Worm (Caenorhabditis elegans) whole organism, midembryonic: ENCODE results near the gene mig-22.

ENCODE experiments used
- T22C8.4 ChIP-seq: fragments of 200-800 bp; sonication (Bioruptor generic); IDR thresholded peaks from 2 replicates; pipeline ENCODE4 v1.3.6; 2022; ENCODE audit warnings: missing genetic modification characterization, missing compliant biosample characterization
- cog-1 ChIP-seq: sonication (generic microtip); optimal IDR thresholded peaks from 2 replicates; lab custom pipeline; 2016; ENCODE audit warnings: missing genetic modification characterization, missing compliant biosample characterization
- flt-1 ChIP-seq: fragments of 200-800 bp; sonication (Bioruptor generic); IDR thresholded peaks from 2 replicates; pipeline ENCODE4 v1.3.6; 2022; ENCODE audit warnings: missing genetic modification characterization, missing compliant biosample characterization
- med-1 ChIP-seq: sonication (generic microtip); optimal IDR thresholded peaks from 2 replicates; lab custom pipeline; 2017; ENCODE audit warnings: missing genetic modification characterization, mild to moderate bottlenecking, missing compliant biosample characterization, antibody characterized with exemption, missing genetic modification reagents; ENCODE audit not compliant: insufficient read depth
- ref-1 ChIP-seq: fragments of 200-800 bp; sonication (Bioruptor generic); conservative IDR thresholded peaks from 2 replicates; pipeline ENCODE4 v1.3.6; 2022; ENCODE audit warnings: missing genetic modification reagents, missing genetic modification characterization, missing compliant biosample characterization
- tab-1 ChIP-seq: fragments of 200-800 bp; sonication (Bioruptor generic); IDR thresholded peaks from 2 replicates; pipeline ENCODE4 v1.3.6; 2022; ENCODE audit warnings: missing genetic modification characterization, missing compliant biosample characterization
- ztf-23 ChIP-seq: fragments of 200-800 bp; sonication (Bioruptor generic); IDR thresholded peaks from 2 replicates; pipeline ENCODE4 v1.3.6; 2022; ENCODE audit warnings: missing genetic modification reagents, missing genetic modification characterization, missing compliant biosample characterization
- ztf-29 ChIP-seq: fragments of 200-800 bp; sonication (Bioruptor generic); IDR thresholded peaks from 2 replicates; pipeline ENCODE4 v1.3.6; 2022; ENCODE audit warnings: missing genetic modification reagents, missing genetic modification characterization, missing compliant biosample characterization

DNA sequence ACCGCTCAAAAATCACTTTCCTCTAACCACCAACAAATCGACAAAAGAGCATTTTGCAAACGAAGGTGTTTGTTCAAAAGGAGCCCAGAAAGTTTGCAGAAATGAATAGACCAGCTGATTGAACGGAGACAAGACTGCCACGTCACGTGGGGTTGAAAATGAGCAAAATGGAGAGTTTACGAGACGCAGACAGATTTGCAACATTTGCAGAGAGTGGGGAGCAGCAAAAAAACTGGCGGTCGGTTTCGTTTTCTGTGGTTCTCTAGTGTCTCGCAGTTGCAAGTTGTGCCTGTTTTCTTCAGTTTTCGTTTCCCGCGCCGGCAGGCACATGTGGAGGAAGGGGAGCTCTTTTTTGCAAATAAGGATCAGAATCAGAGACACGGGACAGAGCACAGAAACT, 18.3 kb upstream of the mig-22 start:
- no peak for TF ChIP-seq ref-1 (GFP tag; lab: Robert Waterston, UW)
- no peak for TF ChIP-seq tab-1 (GFP tag; lab: Robert Waterston, UW)
- no peak for TF ChIP-seq med-1 (GFP tag; lab: Kevin White, UChicago)
- no peak for TF ChIP-seq flt-1
- TF ChIP-seq ztf-29, result no peak
- TF ChIP-seq ztf-23 (GFP tag; lab: Robert Waterston, UW), result no peak
- no peak for TF ChIP-seq T22C8.4 (GFP tag; lab: Robert Waterston, UW)
- no peak for TF ChIP-seq cog-1 (tag; lab: Kevin White, UChicago)
